Fruit fly (Drosophila melanogaster): ENCODE results near the gene CG44001.

DNA sequence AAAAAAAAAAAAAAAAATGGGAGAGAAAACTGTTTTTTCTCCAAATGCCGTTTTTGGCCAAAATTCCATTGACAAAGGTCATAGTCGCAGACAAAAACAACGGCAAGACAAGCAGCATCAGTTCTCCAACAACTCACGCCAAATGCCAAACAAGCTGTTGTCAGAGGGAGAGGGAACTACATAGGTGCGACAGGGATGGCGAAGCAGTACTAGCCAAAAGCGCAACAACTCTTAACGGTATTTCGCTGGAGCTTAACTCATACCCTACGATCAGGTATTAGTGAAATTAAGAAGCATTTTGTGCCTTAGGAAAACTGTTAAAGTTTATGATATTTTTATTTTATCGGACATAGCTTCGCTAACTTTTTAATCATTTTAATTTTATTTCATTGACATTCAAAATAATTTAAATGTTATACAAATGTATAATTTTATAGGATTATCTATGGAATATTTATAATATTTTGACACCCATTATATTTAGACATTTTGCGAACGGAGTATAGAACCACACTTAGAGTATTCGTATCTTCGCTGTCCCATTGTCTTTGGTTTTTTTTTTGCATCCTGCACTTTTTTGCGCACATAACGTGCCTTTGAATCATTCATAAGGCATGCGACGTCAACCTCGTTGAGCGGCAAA lies 37.3 kb downstream of the CG44001 start:
- peak; percentile 70; the same call in 2 of the 3 replicates for TF ChIP-seq fd96Ca (GFP tag; IDR thresholded peaks at IDR 0.05)
- peak; percentile 87 for TF ChIP-seq CG15710 (tag; optimal IDR thresholded peaks at IDR 0.05)
- peak; percentile 80 for TF ChIP-seq CG34367 (tag; optimal IDR thresholded peaks at IDR 0.05)
- peak; percentile 95 for TF ChIP-seq CG14655 (GFP tag; optimal IDR thresholded peaks at IDR 0.05)
- no peak for TF ChIP-seq Snoo (tag; optimal IDR thresholded peaks at IDR 0.05)
- peak; percentile 87 for TF ChIP-seq CG9948 (tag; optimal IDR thresholded peaks at IDR 0.05)
- TF ChIP-seq rn (GFP tag; IDR thresholded peaks at IDR 0.05), result no peak; the same call in none of the 2 replicates
- peak; percentile 85 for TF ChIP-seq CG17806 (tag; optimal IDR thresholded peaks at IDR 0.05)
- TF ChIP-seq Pif1A (GFP tag; optimal IDR thresholded peaks at IDR 0.05), result peak; percentile 67
- peak; percentile 62 for TF ChIP-seq EcR (GFP tag; optimal IDR thresholded peaks at IDR 0.05)
- TF ChIP-seq CG32121 (GFP tag; IDR thresholded peaks at IDR 0.05), result peak; percentile 90
